Worm (Caenorhabditis elegans): ENCODE results near the gene zipt-2.3.

DNA sequence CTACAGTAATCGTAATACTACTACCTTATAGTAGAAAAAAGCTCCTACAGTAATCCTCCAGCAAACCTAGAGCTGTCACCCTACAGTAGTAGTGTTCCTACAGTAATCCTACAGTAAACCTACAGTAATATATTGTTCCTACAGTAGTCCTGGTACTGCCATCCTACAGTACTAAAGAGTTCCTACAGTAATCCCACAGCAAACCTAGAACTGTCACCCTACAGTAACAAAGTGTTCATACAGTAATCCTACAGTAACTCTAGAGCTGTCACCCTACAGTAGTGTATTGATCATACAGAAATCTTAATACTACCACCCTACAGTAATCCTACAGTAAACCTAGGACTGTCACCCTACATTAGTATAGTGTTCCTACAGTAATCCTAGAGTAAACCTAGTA is 2.4 kb downstream of the zipt-2.3 start:
- no peak for TF ChIP-seq fkh-3 (tag; optimal IDR thresholded peaks at IDR 0.05)
- no peak for TF ChIP-seq athp-1 (tag; optimal IDR thresholded peaks at IDR 0.05)
- no peak for TF ChIP-seq ama-1 (optimal IDR thresholded peaks at IDR 0.05)
- TF ChIP-seq ama-1 (GFP tag; optimal IDR thresholded peaks at IDR 0.05): no peak
- TF ChIP-seq dpff-1 (tag; optimal IDR thresholded peaks at IDR 0.05): no peak
